Worm (Caenorhabditis elegans): ENCODE results near the gene acl-8.

ce11 chrV:6448356-6448755 is 2.3 kb upstream of the acl-8 start, which contains the start of gene fbxa-196:
- TF ChIP-seq unc-98 (GFP tag; IDR thresholded peaks at IDR 0.05) (no peak), ama-1 (optimal IDR thresholded peaks at IDR 0.05) (no peak), mdl-1 (tag; optimal IDR thresholded peaks at IDR 0.05) (no peak), ceh-82 (tag; optimal IDR thresholded peaks at IDR 0.05) (no peak), elt-3 (tag; optimal IDR thresholded peaks at IDR 0.05) (no peak)
